Worm (Caenorhabditis elegans) whole organism, late embryonic: Measurements from ENCODE around the gene F35F10.14.

ENCODE experiments used
- ama-1 ChIP-seq: fragments of 150-350 bp; optimal IDR thresholded peaks from 2 replicates; lab custom pipeline; 2014
- ceh-18 ChIP-seq: sonication (generic microtip); optimal IDR thresholded peaks from 2 replicates; lab custom pipeline; 2016; ENCODE audit warnings: missing genetic modification characterization, missing compliant biosample characterization
- ets-4 ChIP-seq: sonication (generic microtip); optimal IDR thresholded peaks from 2 replicates; lab custom pipeline; 2016; ENCODE audit warnings: missing genetic modification characterization, missing compliant biosample characterization
- nfya-1 ChIP-seq: sonication (generic microtip); optimal IDR thresholded peaks from 2 replicates; lab custom pipeline; 2017; ENCODE audit warnings: missing genetic modification characterization, mild to moderate bottlenecking, missing compliant biosample characterization, antibody characterized with exemption, moderate library complexity
- sox-4 ChIP-seq: sonication (generic microtip); optimal IDR thresholded peaks from 2 replicates; lab custom pipeline; 2017; ENCODE audit warnings: mild to moderate bottlenecking, missing genetic modification characterization, inconsistent platforms, missing compliant biosample characterization

DNA sequence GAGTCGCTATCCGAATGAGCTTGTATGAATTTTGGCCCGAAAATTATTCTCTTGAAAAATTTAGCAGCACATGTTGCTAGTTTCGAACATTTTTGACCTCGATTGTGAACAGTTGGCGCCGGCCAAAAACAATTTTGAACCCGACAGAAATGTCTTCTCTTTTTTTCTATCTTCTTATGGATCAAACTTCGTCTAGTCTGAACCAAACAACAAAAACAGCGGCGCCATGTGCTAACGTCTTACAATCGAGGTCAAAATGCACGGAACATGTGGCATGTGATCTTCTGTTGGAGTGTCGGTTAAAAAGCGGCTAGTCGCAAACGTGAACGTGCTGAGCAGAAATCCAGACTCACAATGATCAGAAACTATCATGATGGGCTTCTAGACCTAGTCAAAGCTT is 43.7 kb downstream of the F35F10.14 start:
- TF ChIP-seq ceh-18 (tag; lab: Kevin White, UChicago) (no peak), ets-4 (no peak), nfya-1 (tag; lab: Kevin White, UChicago) (no peak), sox-4 (tag; lab: Kevin White, UChicago) (no peak), ama-1 (no peak)
